Worm (Caenorhabditis elegans) whole organism, L1 larva: ENCODE data around the gene C44B7.7.

Experiments used
- C16A3.4 ChIP-seq: fragments of 150-350 bp; optimal IDR thresholded peaks from 2 replicates; lab custom pipeline; 2014; ENCODE audit warnings: missing biosample characterization, missing genetic modification characterization
- F16B12.6 ChIP-seq: fragments of 150-350 bp; optimal IDR thresholded peaks from 2 replicates; lab custom pipeline; 2014; ENCODE audit warnings: missing biosample characterization, missing genetic modification characterization
- aly-2 ChIP-seq: fragments of 150-350 bp; optimal IDR thresholded peaks from 2 replicates; lab custom pipeline; 2014; ENCODE audit warnings: missing biosample characterization, missing genetic modification characterization
- ama-1 ChIP-seq: fragments of 150-350 bp; optimal IDR thresholded peaks from 2 replicates; lab custom pipeline; 2014
- blmp-1 ChIP-seq: fragments of 150-350 bp; optimal IDR thresholded peaks from 2 replicates; lab custom pipeline; 2014; ENCODE audit warnings: missing biosample characterization, missing genetic modification characterization
- ceh-82 ChIP-seq, 3 experiments: fragments of 150-350 bp in 1 of 3; sonication (generic microtip) in 2 of 3; optimal IDR thresholded peaks; 2 replicates each; lab custom pipeline; 2014 to 2017; ENCODE audit warnings: missing biosample characterization in 3 of 3, missing genetic modification characterization in 3 of 3
- ceh-88 ChIP-seq: fragments of 200-800 bp; sonication (Bioruptor generic); IDR thresholded peaks from 2 replicates; pipeline ENCODE4 v1.3.6; 2022; ENCODE audit warnings: missing genetic modification characterization, missing compliant biosample characterization
- ceh-90 ChIP-seq: sonication (generic microtip); optimal IDR thresholded peaks from 2 replicates; lab custom pipeline; 2016; ENCODE audit warnings: missing genetic modification characterization, missing compliant biosample characterization
- ces-1 ChIP-seq: fragments of 150-350 bp; optimal IDR thresholded peaks from 2 replicates; lab custom pipeline; 2014; ENCODE audit warnings: missing biosample characterization, missing genetic modification reagents, missing genetic modification characterization
- efl-1 ChIP-seq, 4 experiments: fragments of 150-350 bp; optimal IDR thresholded peaks in 3 of 4; peaks in 1 of 4; 1 replicate in 1 of 4; 2 replicates in 3 of 4; lab custom pipeline; 2014; ENCODE audit warnings: missing biosample characterization in 2 of 4, missing genetic modification characterization in 2 of 4, missing genetic modification reagents in 2 of 4
- egl-27 ChIP-seq, 2 experiments: fragments of 150-350 bp in 1 of 2; sonication (generic microtip); optimal IDR thresholded peaks; 3 replicates each; lab custom pipeline; 2017 to 2018; ENCODE audit warnings: missing biosample characterization in 2 of 2, missing genetic modification characterization in 2 of 2, missing genetic modification reagents in 2 of 2
- elt-3 ChIP-seq, 6 experiments: fragments of 150-350 bp in 1 of 6; sonication (generic microtip); optimal IDR thresholded peaks; 2 replicates each; lab custom pipeline; 2017 to 2018; ENCODE audit warnings: missing biosample characterization in 6 of 6, missing genetic modification characterization in 6 of 6, inconsistent platforms in 1 of 6
- ets-5 ChIP-seq: fragments of 200-800 bp; sonication (Bioruptor generic); IDR thresholded peaks from 2 replicates; pipeline ENCODE4 v1.3.6; 2022; ENCODE audit warnings: missing genetic modification characterization, missing compliant biosample characterization
- fos-1 ChIP-seq: fragments of 150-350 bp; optimal IDR thresholded peaks from 2 replicates; lab custom pipeline; 2014; ENCODE audit warnings: missing biosample characterization, missing genetic modification characterization
- grh-1 ChIP-seq: fragments of 200-800 bp; sonication (Bioruptor generic); IDR thresholded peaks from 2 replicates; pipeline ENCODE4 v1.3.6; 2022; ENCODE audit warnings: missing genetic modification reagents, missing genetic modification characterization, missing compliant biosample characterization
- hpl-2 ChIP-seq: fragments of 150-350 bp; optimal IDR thresholded peaks from 2 replicates; lab custom pipeline; 2014; ENCODE audit warnings: missing biosample characterization, missing genetic modification reagents, missing genetic modification characterization
- isw-1 ChIP-seq: fragments of 200-800 bp; sonication (Bioruptor generic); IDR thresholded peaks from 2 replicates; pipeline ENCODE4 v1.3.6; 2022; ENCODE audit warnings: missing genetic modification characterization, missing compliant biosample characterization
- jun-1 ChIP-seq: fragments of 150-350 bp; optimal IDR thresholded peaks from 2 replicates; lab custom pipeline; 2014; ENCODE audit warnings: missing biosample characterization, missing genetic modification reagents, missing genetic modification characterization
- lin-14 ChIP-seq: fragments of 200-800 bp; sonication (Bioruptor generic); optimal IDR thresholded peaks from 2 replicates; lab custom pipeline; 2018; ENCODE audit warnings: mild to moderate bottlenecking, missing genetic modification characterization, moderate library complexity, missing compliant biosample characterization
- lir-3 ChIP-seq: sonication (generic microtip); optimal IDR thresholded peaks from 2 replicates; lab custom pipeline; 2016; ENCODE audit warnings: mild to moderate bottlenecking, missing genetic modification characterization, moderate library complexity, missing compliant biosample characterization; ENCODE audit not compliant: poor library complexity
- lsy-2 ChIP-seq, 2 experiments: fragments of 150-350 bp; optimal IDR thresholded peaks; 2 replicates each; lab custom pipeline; 2014; ENCODE audit warnings: missing biosample characterization in 2 of 2, missing genetic modification characterization in 2 of 2
- mab-9 ChIP-seq: fragments of 200-800 bp; sonication (Bioruptor generic); IDR thresholded peaks from 2 replicates; pipeline ENCODE4 v1.3.6; 2022; ENCODE audit warnings: missing genetic modification reagents, missing genetic modification characterization, missing compliant biosample characterization
- mef-2 ChIP-seq: fragments of 150-350 bp; optimal IDR thresholded peaks from 2 replicates; lab custom pipeline; 2014; ENCODE audit warnings: missing biosample characterization, missing genetic modification characterization
- mep-1 ChIP-seq: fragments of 150-350 bp; optimal IDR thresholded peaks from 2 replicates; lab custom pipeline; 2014; ENCODE audit warnings: missing biosample characterization, missing genetic modification characterization
- nhr-19 ChIP-seq: fragments of 200-800 bp; sonication (Bioruptor generic); conservative IDR thresholded peaks from 2 replicates; pipeline ENCODE4 v1.3.6; 2022; ENCODE audit warnings: missing genetic modification characterization, missing compliant biosample characterization
- nhr-237 ChIP-seq: fragments of 150-350 bp; optimal IDR thresholded peaks from 2 replicates; lab custom pipeline; 2014; ENCODE audit warnings: missing biosample characterization, missing genetic modification characterization
- nhr-85 ChIP-seq: sonication (generic microtip); peaks from one replicate; lab custom pipeline; 2016; ENCODE audit warnings: missing genetic modification characterization, inconsistent platforms, missing compliant biosample characterization
- pag-3 ChIP-seq: sonication (generic microtip); optimal IDR thresholded peaks from 2 replicates; lab custom pipeline; 2017; ENCODE audit warnings: missing genetic modification characterization, mild to moderate bottlenecking, missing compliant biosample characterization, antibody characterized with exemption, borderline replicate concordance; ENCODE audit not compliant: insufficient read depth
- pqm-1 ChIP-seq: sonication (generic microtip); optimal IDR thresholded peaks from 3 replicates; lab custom pipeline; 2017; ENCODE audit warnings: missing biosample characterization, missing genetic modification characterization
- rnt-1 ChIP-seq: sonication (generic microtip); optimal IDR thresholded peaks from 2 replicates; lab custom pipeline; 2016; ENCODE audit warnings: mild to moderate bottlenecking, missing genetic modification characterization, moderate library complexity, missing compliant biosample characterization
- skn-1 ChIP-seq: fragments of 150-350 bp; optimal IDR thresholded peaks from 2 replicates; lab custom pipeline; 2014; ENCODE audit warnings: missing biosample characterization, missing genetic modification characterization
- snpc-4 ChIP-seq: fragments of 150-350 bp; optimal IDR thresholded peaks from 2 replicates; lab custom pipeline; 2014; ENCODE audit warnings: missing biosample characterization, missing genetic modification characterization
- snu-23 ChIP-seq: sonication (generic microtip); optimal IDR thresholded peaks from 2 replicates; lab custom pipeline; 2016; ENCODE audit warnings: missing genetic modification characterization, missing compliant biosample characterization
- sup-37 ChIP-seq: fragments of 200-800 bp; sonication (Bioruptor generic); optimal IDR thresholded peaks from 2 replicates; lab custom pipeline; 2018; ENCODE audit warnings: mild to moderate bottlenecking, missing genetic modification characterization, missing compliant biosample characterization
- tbx-2 ChIP-seq: sonication (generic microtip); optimal IDR thresholded peaks from 2 replicates; lab custom pipeline; 2016; ENCODE audit warnings: missing genetic modification characterization, missing compliant biosample characterization
- unc-130 ChIP-seq: fragments of 150-350 bp; optimal IDR thresholded peaks from 2 replicates; lab custom pipeline; 2017; ENCODE audit warnings: missing biosample characterization, missing genetic modification characterization, inconsistent platforms
- unc-30 ChIP-seq: sonication (generic microtip); optimal IDR thresholded peaks from 2 replicates; lab custom pipeline; 2017; ENCODE audit warnings: missing biosample characterization, missing genetic modification characterization
- zip-4 ChIP-seq: fragments of 200-800 bp; sonication (Bioruptor generic); optimal IDR thresholded peaks from 2 replicates; lab custom pipeline; 2018; ENCODE audit warnings: mild to moderate bottlenecking, missing genetic modification characterization, moderate library complexity, missing compliant biosample characterization
- ztf-11 ChIP-seq, 2 experiments: sonication (generic microtip); optimal IDR thresholded peaks; 2 replicates each; lab custom pipeline; 2016 to 2017; ENCODE audit warnings: missing genetic modification characterization in 2 of 2, missing biosample characterization in 1 of 2, missing compliant biosample characterization in 1 of 2
- ztf-4 ChIP-seq: fragments of 150-350 bp; optimal IDR thresholded peaks from 2 replicates; lab custom pipeline; 2014; ENCODE audit warnings: missing biosample characterization, missing genetic modification characterization

Gene C44B7.7

DNA sequence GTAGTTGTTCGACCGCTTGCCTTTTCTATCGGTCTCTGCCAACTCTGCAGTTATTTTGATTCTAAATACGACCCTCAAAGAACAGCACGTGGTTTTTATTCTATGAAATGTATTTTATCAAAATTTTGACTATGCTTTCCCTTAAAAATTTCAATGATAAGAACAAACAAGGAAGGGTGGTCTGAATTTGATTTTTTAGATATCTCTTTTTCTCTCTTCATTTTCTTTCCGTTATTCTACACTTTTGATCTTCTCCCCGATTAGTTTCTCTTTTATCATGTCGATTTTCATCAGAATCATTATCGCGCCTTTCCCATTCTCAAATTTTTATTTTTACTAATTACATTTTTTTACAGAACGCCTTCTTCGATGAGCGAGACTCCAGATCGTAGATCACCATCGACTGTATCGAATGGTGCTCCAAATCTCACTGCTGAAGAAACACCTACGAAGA is 34.9 kb downstream of the C44B7.7 start (continued):
- peak; percentile 41 for TF ChIP-seq snu-23 (GFP tag; lab: Kevin White, UChicago)
- TF ChIP-seq elt-3 (tag; optimal IDR thresholded peaks at IDR 0.05; lab: Kevin White, UChicago): peak in 2 of 6 experiments; percentile 33 to 69
- no peak for TF ChIP-seq C16A3.4 (tag; lab: Kevin White, UChicago)
- TF ChIP-seq blmp-1 (tag; lab: Kevin White, UChicago): peak; percentile 69
- no peak for TF ChIP-seq ces-1 (GFP tag; lab: Kevin White, UChicago)
- no peak for TF ChIP-seq ama-1 (lab: Kevin White, UChicago)
- TF ChIP-seq F16B12.6: no peak
- TF ChIP-seq tbx-2: peak; percentile 63
- TF ChIP-seq, all 84 proteins: peak for 10

DNA sequence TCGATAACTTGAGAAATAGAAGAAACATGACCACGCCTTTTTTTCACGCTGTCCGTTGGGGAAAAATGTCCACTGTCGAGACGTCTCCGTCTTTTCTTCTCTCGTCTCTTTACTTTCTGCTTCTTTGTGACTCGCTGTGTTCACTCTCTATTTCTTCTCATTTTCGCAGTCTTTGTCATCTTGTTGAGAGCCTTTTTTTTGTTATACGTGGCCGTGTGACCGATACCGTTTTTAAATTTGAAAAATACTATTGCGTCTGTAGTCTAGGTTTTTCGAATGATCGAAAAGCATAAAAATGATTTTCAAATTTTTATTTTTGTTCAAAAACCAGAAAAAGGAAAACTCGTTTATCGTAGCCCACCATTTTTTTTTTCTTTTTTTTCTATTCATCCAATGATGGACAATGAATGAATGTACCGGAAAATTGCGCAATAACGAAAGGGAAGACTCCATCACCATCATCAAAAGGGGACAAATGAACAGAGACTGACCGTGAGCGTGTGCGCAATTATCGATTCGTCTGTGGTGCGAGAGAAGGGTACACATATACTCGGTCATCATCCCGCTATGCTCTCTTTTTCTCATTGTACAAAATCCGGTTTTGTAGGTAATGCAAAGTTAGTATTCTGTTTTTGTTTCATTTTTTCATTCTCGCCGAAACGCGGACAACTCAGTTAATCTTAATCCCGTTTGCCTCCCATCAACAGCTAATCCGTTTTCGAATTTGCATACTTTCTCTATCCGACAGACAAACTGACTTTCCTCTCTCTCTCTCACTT is 35.6 kb downstream of the C44B7.7 start:
- TF ChIP-seq lir-3 (tag; lab: Kevin White, UChicago): no peak
- TF ChIP-seq aly-2 (tag; lab: Kevin White, UChicago): no peak
- peak; percentile 72 for TF ChIP-seq blmp-1 (tag; lab: Kevin White, UChicago)
- peak; percentile 56 for TF ChIP-seq mep-1 (tag; lab: Kevin White, UChicago)
- peak; percentile 14 for TF ChIP-seq rnt-1 (tag; lab: Kevin White, UChicago)
- peak; percentile 61 for TF ChIP-seq skn-1 (tag; lab: Kevin White, UChicago)
- no peak for TF ChIP-seq pqm-1 (tag; lab: Kevin White, UChicago)
- no peak for TF ChIP-seq mab-9
- TF ChIP-seq ceh-88 (GFP tag; lab: Robert Waterston, UW): no peak
- no peak for TF ChIP-seq ets-5 (GFP tag; lab: Robert Waterston, UW)
- TF ChIP-seq ztf-11 (tag; optimal IDR thresholded peaks at IDR 0.05; lab: Kevin White, UChicago): no peak
- no peak for TF ChIP-seq unc-30
- no peak for TF ChIP-seq hpl-2
- TF ChIP-seq lsy-2 (tag; optimal IDR thresholded peaks at IDR 0.05; lab: Kevin White, UChicago): peak in 1 of 2 experiments; percentile 25
- no peak for TF ChIP-seq ceh-90 (tag; lab: Kevin White, UChicago)
- peak; percentile 21; the same call in 1 of the 2 replicates for TF ChIP-seq grh-1
- TF ChIP-seq ztf-4 (tag; lab: Kevin White, UChicago): no peak
- TF ChIP-seq zip-4 (GFP tag; lab: Kevin White, UChicago): no peak
- TF ChIP-seq pag-3: no peak
- TF ChIP-seq egl-27 (tag; optimal IDR thresholded peaks at IDR 0.05; lab: Kevin White, UChicago): peak in 1 of 2 experiments; percentile 59
- TF ChIP-seq fos-1 (tag; lab: Kevin White, UChicago): no peak
- TF ChIP-seq nhr-237: no peak
- TF ChIP-seq nhr-85 (tag; lab: Kevin White, UChicago): peak; percentile 75
- TF ChIP-seq efl-1 (optimal IDR thresholded peaks at IDR 0.05; lab: Kevin White, UChicago): peak in 1 of 2 experiments; percentile 11
- TF ChIP-seq efl-1 (GFP tag; optimal IDR thresholded peaks at IDR 0.05 in 1 of 2; lab: Kevin White, UChicago): peak in 1 of 2 experiments; percentile 42
- no peak for TF ChIP-seq nhr-19 (GFP tag; lab: Robert Waterston, UW)
- TF ChIP-seq ceh-82 (tag; optimal IDR thresholded peaks at IDR 0.05; lab: Kevin White, UChicago): peak in 1 of 3 experiments; percentile 11
- no peak for TF ChIP-seq unc-130
- no peak for TF ChIP-seq mef-2 (tag; lab: Kevin White, UChicago)
- TF ChIP-seq snpc-4 (tag; lab: Kevin White, UChicago): peak; percentile 40
- TF ChIP-seq sup-37 (GFP tag; lab: Kevin White, UChicago): no peak
- no peak for TF ChIP-seq jun-1 (tag; lab: Kevin White, UChicago)
- no peak for TF ChIP-seq isw-1 (GFP tag; lab: Robert Waterston, UW)
- TF ChIP-seq lin-14 (GFP tag; lab: Kevin White, UChicago): peak; percentile 18
